Worm (Caenorhabditis elegans) whole organism, L4 larva: Measurements from ENCODE around the gene Y42H9AR.1.

ENCODE experiments used
- D1046.2 ChIP-seq: fragments of 200-800 bp; sonication (Bioruptor generic); IDR thresholded peaks from 2 replicates; pipeline ENCODE4 v1.3.6; 2022; ENCODE audit warnings: missing genetic modification characterization, missing compliant biosample characterization
- F10B5.3 ChIP-seq: sonication (generic microtip); optimal IDR thresholded peaks from 2 replicates; lab custom pipeline; 2016; ENCODE audit warnings: mild to moderate bottlenecking, missing genetic modification characterization, missing compliant biosample characterization
- F26F4.8 ChIP-seq: fragments of 200-800 bp; sonication (Bioruptor generic); conservative IDR thresholded peaks from 2 replicates; pipeline ENCODE4 v1.3.6; 2022; ENCODE audit warnings: missing genetic modification characterization, missing compliant biosample characterization
- T20F7.1 ChIP-seq: fragments of 200-800 bp; sonication (Bioruptor generic); optimal IDR thresholded peaks from 2 replicates; lab custom pipeline; 2018; ENCODE audit warnings: mild to moderate bottlenecking, missing genetic modification characterization, missing compliant biosample characterization
- Y105C5A.15 ChIP-seq: fragments of 200-800 bp; sonication (Bioruptor generic); IDR thresholded peaks from 2 replicates; pipeline ENCODE4 v1.3.6; 2022; ENCODE audit warnings: missing genetic modification characterization, missing compliant biosample characterization
- Y5F2A.4 ChIP-seq: fragments of 200-800 bp; sonication (Bioruptor generic); optimal IDR thresholded peaks from 2 replicates; lab custom pipeline; 2018; ENCODE audit warnings: mild to moderate bottlenecking, missing genetic modification characterization, missing compliant biosample characterization
- aha-1 ChIP-seq: fragments of 150-350 bp; peaks from one replicate; lab custom pipeline; 2014; ENCODE audit warnings: missing biosample characterization, missing genetic modification characterization
- arid-1 ChIP-seq: fragments of 200-800 bp; sonication (Bioruptor generic); conservative IDR thresholded peaks from 2 replicates; pipeline ENCODE4 v1.3.6; 2022; ENCODE audit warnings: missing genetic modification reagents, missing genetic modification characterization, missing compliant biosample characterization
- ceh-32 ChIP-seq: sonication (generic microtip); optimal IDR thresholded peaks from 2 replicates; lab custom pipeline; 2016; ENCODE audit warnings: mild to moderate bottlenecking, missing genetic modification characterization, missing compliant biosample characterization; ENCODE audit not compliant: poor library complexity
- ceh-44 ChIP-seq: fragments of 200-800 bp; sonication (Bioruptor generic); IDR thresholded peaks from 2 replicates; pipeline ENCODE4 v1.3.6; 2022; ENCODE audit warnings: missing genetic modification reagents, missing genetic modification characterization, missing compliant biosample characterization
- ces-1 ChIP-seq: fragments of 150-350 bp; sonication (generic microtip); optimal IDR thresholded peaks from 4 replicates; lab custom pipeline; 2014; ENCODE audit warnings: missing biosample characterization, missing genetic modification reagents, missing genetic modification characterization
- daf-12 ChIP-seq: fragments of 150-350 bp; optimal IDR thresholded peaks from 2 replicates; lab custom pipeline; 2014; ENCODE audit warnings: missing biosample characterization, missing genetic modification reagents, missing genetic modification characterization
- daf-16 ChIP-seq, 3 experiments: sonication (generic microtip); optimal IDR thresholded peaks; 2 replicates each; lab custom pipeline; 2016 to 2017; ENCODE audit warnings: missing genetic modification characterization in 3 of 3, missing genetic modification reagents in 3 of 3, mild to moderate bottlenecking in 2 of 3, missing compliant biosample characterization in 2 of 3, missing biosample characterization in 1 of 3, moderate library complexity in 1 of 3
- dmd-6 ChIP-seq: fragments of 200-800 bp; sonication (Bioruptor generic); IDR thresholded peaks from 2 replicates; pipeline ENCODE4 v1.3.6; 2022; ENCODE audit warnings: missing genetic modification reagents, missing genetic modification characterization, missing compliant biosample characterization
- dpl-1 ChIP-seq: fragments of 150-350 bp; optimal IDR thresholded peaks from 2 replicates; lab custom pipeline; 2014; ENCODE audit warnings: missing biosample characterization, missing genetic modification reagents, missing genetic modification characterization
- egl-43 ChIP-seq: fragments of 200-800 bp; sonication (Bioruptor generic); IDR thresholded peaks from 2 replicates; pipeline ENCODE4 v1.3.6; 2022; ENCODE audit warnings: missing genetic modification reagents, missing genetic modification characterization, missing compliant biosample characterization
- fkh-10 ChIP-seq: fragments of 150-350 bp; optimal IDR thresholded peaks from 2 replicates; lab custom pipeline; 2014; ENCODE audit warnings: missing biosample characterization, missing genetic modification reagents, missing genetic modification characterization
- fos-1 ChIP-seq: fragments of 150-350 bp; optimal IDR thresholded peaks from 2 replicates; lab custom pipeline; 2014; ENCODE audit warnings: missing biosample characterization, missing genetic modification characterization
- hlh-11 ChIP-seq: fragments of 200-800 bp; sonication (Bioruptor generic); optimal IDR thresholded peaks from 2 replicates; lab custom pipeline; 2018; ENCODE audit warnings: mild to moderate bottlenecking, missing genetic modification characterization, missing compliant biosample characterization
- hlh-30 ChIP-seq: sonication (generic microtip); optimal IDR thresholded peaks from 2 replicates; lab custom pipeline; 2017; ENCODE audit warnings: antibody characterized with exemption, mild to moderate bottlenecking, missing genetic modification characterization, missing compliant biosample characterization; ENCODE audit not compliant: insufficient read depth
- jun-1 ChIP-seq: fragments of 150-350 bp; optimal IDR thresholded peaks from 2 replicates; lab custom pipeline; 2014; ENCODE audit warnings: missing biosample characterization, missing genetic modification reagents, missing genetic modification characterization
- lim-7 ChIP-seq: fragments of 200-800 bp; sonication (Bioruptor generic); IDR thresholded peaks from 2 replicates; pipeline ENCODE4 v1.3.6; 2022; ENCODE audit warnings: missing genetic modification characterization, missing compliant biosample characterization
- lin-13 ChIP-seq: fragments of 150-350 bp; optimal IDR thresholded peaks from 2 replicates; lab custom pipeline; 2014; ENCODE audit warnings: missing biosample characterization, missing genetic modification reagents, missing genetic modification characterization
- lin-29 ChIP-seq: fragments of 200-800 bp; sonication (Bioruptor generic); IDR thresholded peaks from 2 replicates; pipeline ENCODE4 v1.3.6; 2022; ENCODE audit warnings: missing genetic modification reagents, missing genetic modification characterization, missing compliant biosample characterization
- lsy-2 ChIP-seq, 2 experiments: fragments of 150-350 bp in 1 of 2; sonication (generic microtip) in 1 of 2; optimal IDR thresholded peaks; 2 replicates each; lab custom pipeline; 2014 to 2017; ENCODE audit warnings: missing biosample characterization in 2 of 2, missing genetic modification characterization in 2 of 2
- mdl-1 ChIP-seq, 2 experiments: fragments of 150-350 bp in 1 of 2; sonication (generic microtip) in 1 of 2; optimal IDR thresholded peaks; 2 replicates each; lab custom pipeline; 2014 to 2017; ENCODE audit warnings: missing biosample characterization in 2 of 2, missing genetic modification characterization in 2 of 2
- mep-1 ChIP-seq: fragments of 150-350 bp; sonication (generic microtip); optimal IDR thresholded peaks from 3 replicates; lab custom pipeline; 2014; ENCODE audit warnings: missing biosample characterization, missing genetic modification characterization
- mxl-2 ChIP-seq: fragments of 200-800 bp; sonication (Bioruptor generic); conservative IDR thresholded peaks from 2 replicates; pipeline ENCODE4 v1.3.6; 2022; ENCODE audit warnings: missing genetic modification reagents, missing genetic modification characterization, missing compliant biosample characterization
- nhr-237 ChIP-seq: sonication (generic microtip); optimal IDR thresholded peaks from 2 replicates; lab custom pipeline; 2017; ENCODE audit warnings: missing biosample characterization, missing genetic modification characterization
- nhr-28 ChIP-seq: fragments of 150-350 bp; optimal IDR thresholded peaks from 2 replicates; lab custom pipeline; 2014; ENCODE audit warnings: missing biosample characterization, missing genetic modification characterization
- nhr-42 ChIP-seq: fragments of 200-800 bp; sonication (Bioruptor generic); IDR thresholded peaks from 2 replicates; pipeline ENCODE4 v1.3.6; 2022; ENCODE audit warnings: missing genetic modification characterization, missing compliant biosample characterization
- nhr-48 ChIP-seq: sonication (generic microtip); optimal IDR thresholded peaks from 2 replicates; lab custom pipeline; 2016; ENCODE audit warnings: mild to moderate bottlenecking, missing genetic modification characterization, missing compliant biosample characterization
- nhr-76 ChIP-seq: fragments of 150-350 bp; optimal IDR thresholded peaks from 2 replicates; lab custom pipeline; 2014; ENCODE audit warnings: missing biosample characterization, missing genetic modification characterization
- pha-4 ChIP-seq, 2 experiments: fragments of 150-350 bp in 1 of 2; fragments of 200-800 bp in 1 of 2; sonication (Bioruptor generic) in 1 of 2; IDR thresholded peaks in 1 of 2; optimal IDR thresholded peaks in 1 of 2; 2 replicates each; pipeline versions ENCODE4 v1.3.6 to Lab custom; 2014 to 2022; ENCODE audit warnings: missing genetic modification characterization in 2 of 2, missing genetic modification reagents in 2 of 2, missing biosample characterization in 1 of 2, missing compliant biosample characterization in 1 of 2
- php-3 ChIP-seq: fragments of 200-800 bp; sonication (Bioruptor generic); IDR thresholded peaks from 2 replicates; pipeline ENCODE4 v1.3.6; 2022; ENCODE audit warnings: missing genetic modification reagents, missing genetic modification characterization, missing compliant biosample characterization
- pqm-1 ChIP-seq: sonication (generic microtip); optimal IDR thresholded peaks from 2 replicates; lab custom pipeline; 2017; ENCODE audit warnings: missing biosample characterization, missing genetic modification characterization
- rbr-2 ChIP-seq: sonication (generic microtip); optimal IDR thresholded peaks from 2 replicates; lab custom pipeline; 2016; ENCODE audit warnings: missing genotype, missing genetic modification characterization, missing compliant biosample characterization
- skn-1 ChIP-seq: fragments of 150-350 bp; optimal IDR thresholded peaks from 2 replicates; lab custom pipeline; 2014; ENCODE audit warnings: missing biosample characterization, missing genetic modification characterization
- snpc-1.2 ChIP-seq: fragments of 200-800 bp; sonication (Bioruptor generic); IDR thresholded peaks from 2 replicates; pipeline ENCODE4 v1.3.6; 2022; ENCODE audit warnings: missing genetic modification reagents, missing genetic modification characterization, missing compliant biosample characterization
- snpc-4 ChIP-seq: fragments of 150-350 bp; optimal IDR thresholded peaks from 2 replicates; lab custom pipeline; 2014; ENCODE audit warnings: missing biosample characterization, missing genetic modification characterization
- spr-1 ChIP-seq: sonication (generic microtip); optimal IDR thresholded peaks from 2 replicates; lab custom pipeline; 2016; ENCODE audit warnings: mild to moderate bottlenecking, missing genetic modification characterization, missing compliant biosample characterization
- spr-3 ChIP-seq: fragments of 200-800 bp; sonication (Bioruptor generic); optimal IDR thresholded peaks from 2 replicates; lab custom pipeline; 2018; ENCODE audit warnings: mild to moderate bottlenecking, missing genetic modification characterization, missing compliant biosample characterization
- tag-97 ChIP-seq: fragments of 200-800 bp; sonication (Bioruptor generic); IDR thresholded peaks from 2 replicates; pipeline ENCODE4 v1.3.6; 2022; ENCODE audit warnings: missing genetic modification characterization, missing compliant biosample characterization
- unc-39 ChIP-seq: sonication (generic microtip); optimal IDR thresholded peaks from 2 replicates; lab custom pipeline; 2017; ENCODE audit warnings: missing biosample characterization, missing genetic modification characterization
- vab-7 ChIP-seq: fragments of 200-800 bp; sonication (Bioruptor generic); IDR thresholded peaks from 2 replicates; pipeline ENCODE4 v1.3.6; 2022; ENCODE audit warnings: missing genetic modification reagents, missing genetic modification characterization, missing compliant biosample characterization
- zag-1 ChIP-seq: fragments of 150-350 bp; optimal IDR thresholded peaks from 2 replicates; lab custom pipeline; 2014; ENCODE audit warnings: missing biosample characterization, missing genetic modification characterization
- ztf-7 ChIP-seq: fragments of 150-350 bp; optimal IDR thresholded peaks from 2 replicates; lab custom pipeline; 2014; ENCODE audit warnings: missing biosample characterization, missing genetic modification characterization

Y42H9AR.1 gene

ce11 chrIV:8161774-8162173, 48.6 kb downstream of the Y42H9AR.1 start:
- TF ChIP-seq egl-43 (GFP tag; lab: Robert Waterston, UW) (no peak), arid-1 (GFP tag; lab: Robert Waterston, UW) (no peak), daf-12 (tag; lab: Kevin White, UChicago) (no peak), lim-7 (GFP tag; lab: Robert Waterston, UW) (no peak), unc-39 (tag; lab: Kevin White, UChicago) (no peak), rbr-2 (tag; lab: Kevin White, UChicago) (no peak), mdl-1 (tag; optimal IDR thresholded peaks at IDR 0.05; lab: Kevin White, UChicago) (no peak), tag-97 (no peak), aha-1 (tag; lab: Kevin White, UChicago) (no peak), nhr-48 (tag; lab: Kevin White, UChicago) (no peak), lin-13 (GFP tag; lab: Kevin White, UChicago) (no peak), skn-1 (tag; lab: Kevin White, UChicago) (no peak), daf-16 (GFP tag; optimal IDR thresholded peaks at IDR 0.05; lab: Kevin White, UChicago) (no peak), daf-16 (tag; optimal IDR thresholded peaks at IDR 0.05; lab: Kevin White, UChicago) (peak; percentile 29), nhr-76 (tag; lab: Kevin White, UChicago) (no peak), ceh-32 (tag; lab: Kevin White, UChicago) (no peak), lsy-2 (tag; optimal IDR thresholded peaks at IDR 0.05; lab: Kevin White, UChicago) (no peak), snpc-4 (tag; lab: Kevin White, UChicago) (no peak), vab-7 (GFP tag; lab: Robert Waterston, UW) (no peak), D1046.2 (no peak), F26F4.8 (GFP tag; lab: Robert Waterston, UW) (no peak), jun-1 (no peak), spr-3 (GFP tag; lab: Kevin White, UChicago) (no peak), dpl-1 (GFP tag; lab: Kevin White, UChicago) (no peak), dmd-6 (GFP tag; lab: Robert Waterston, UW) (peak; percentile 48), hlh-11 (peak; percentile 22), Y105C5A.15 (GFP tag; lab: Robert Waterston, UW) (no peak), php-3 (GFP tag; lab: Robert Waterston, UW) (peak; percentile 92), mep-1 (tag; lab: Kevin White, UChicago) (no peak), fkh-10 (no peak), Y5F2A.4 (GFP tag; lab: Kevin White, UChicago) (no peak), nhr-237 (tag; lab: Kevin White, UChicago) (no peak), nhr-42 (no peak), ces-1 (GFP tag; lab: Kevin White, UChicago) (no peak), F10B5.3 (no peak), lin-29 (GFP tag; lab: Robert Waterston, UW) (no peak), hlh-30 (no peak), ceh-44 (GFP tag; lab: Robert Waterston, UW) (no peak), spr-1 (no peak), snpc-1.2 (GFP tag; lab: Robert Waterston, UW) (no peak), pqm-1 (tag; lab: Kevin White, UChicago) (peak; percentile 14), nhr-28 (tag; lab: Kevin White, UChicago) (peak; percentile 27), zag-1 (tag; lab: Kevin White, UChicago) (no peak), fos-1 (tag; lab: Kevin White, UChicago) (no peak), ztf-7 (tag; lab: Kevin White, UChicago) (no peak), T20F7.1 (GFP tag; lab: Kevin White, UChicago) (no peak), pha-4 (GFP tag; IDR thresholded peaks at IDR 0.05; lab: Robert Waterston, UW) (no peak), pha-4 (tag; optimal IDR thresholded peaks at IDR 0.05; lab: Kevin White, UChicago) (no peak), mxl-2 (GFP tag; lab: Robert Waterston, UW) (no peak)
